Worm (Caenorhabditis elegans): Measurements from ENCODE around the gene F22B7.3.

DNA sequence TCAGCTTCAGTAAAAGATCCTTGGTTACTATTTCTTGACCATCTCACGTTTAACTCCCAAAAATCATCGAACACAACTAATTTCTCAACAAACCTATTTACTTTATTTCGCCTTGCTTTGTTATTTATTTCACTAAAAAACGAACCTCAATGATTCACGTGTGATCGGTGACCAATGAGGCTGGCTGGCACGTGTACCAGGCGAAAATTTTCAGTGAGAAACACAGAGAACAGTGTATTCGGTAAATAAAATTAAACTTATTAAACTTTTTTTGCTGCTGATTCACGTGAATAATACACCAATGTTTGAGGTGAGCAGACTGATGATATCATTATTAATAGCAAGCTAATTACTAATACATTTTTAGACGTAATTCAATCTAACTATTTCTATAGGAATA lies 6.7 kb downstream of the F22B7.3 start:
- TF ChIP-seq tab-1 (GFP tag; IDR thresholded peaks at IDR 0.05) (no peak), klf-2 (GFP tag; conservative IDR thresholded peaks at IDR 0.05) (no peak), cog-1 (tag; optimal IDR thresholded peaks at IDR 0.05) (no peak), T22C8.4 (GFP tag; IDR thresholded peaks at IDR 0.05) (no peak), ztf-23 (GFP tag; IDR thresholded peaks at IDR 0.05) (no peak), ztf-29 (GFP tag; IDR thresholded peaks at IDR 0.05) (no peak), med-1 (GFP tag; optimal IDR thresholded peaks at IDR 0.05; ENCODE audit: insufficient read depth) (no peak), flt-1 (GFP tag; IDR thresholded peaks at IDR 0.05) (no peak), ref-1 (GFP tag; conservative IDR thresholded peaks at IDR 0.05) (no peak)
